Fruit fly (Drosophila melanogaster): Measurements from ENCODE around the gene Cht7.

The Cht7 gene

dm6 chr3L:3077568-3078107 is 29.1 kb downstream of the Cht7 start (continued):
- TF ChIP-seq CG14050 (GFP tag; IDR thresholded peaks at IDR 0.05): no peak
- TF ChIP-seq sim (GFP tag; IDR thresholded peaks at IDR 0.05): 0 out of 2 replicates have a peak, but pooled peaks have one; percentile 21
- TF ChIP-seq CG7963 (GFP tag; IDR thresholded peaks at IDR 0.05; ENCODE audit: partially characterized antibody): no peak
- TF ChIP-seq CG15479 (GFP tag; optimal IDR thresholded peaks at IDR 0.05): no peak
- peak; percentile 5 for TF ChIP-seq CG10654 (GFP tag; optimal IDR thresholded peaks at IDR 0.05)
- TF ChIP-seq maf-S (GFP tag; optimal IDR thresholded peaks at IDR 0.05): no peak
- TF ChIP-seq jigr1 (GFP tag; IDR thresholded peaks at IDR 0.05): no peak
- TF ChIP-seq seq (GFP tag; IDR thresholded peaks at IDR 0.05): peak; percentile 30; the same call in 1 of the 2 replicates
- no peak for TF ChIP-seq jing (GFP tag; optimal IDR thresholded peaks at IDR 0.05)
- TF ChIP-seq CG31441 (GFP tag; IDR thresholded peaks at IDR 0.05): no peak
- TF ChIP-seq zen2 (GFP tag; IDR thresholded peaks at IDR 0.05; ENCODE audit: partially characterized antibody): no peak
- no peak for TF ChIP-seq tx (GFP tag; optimal IDR thresholded peaks at IDR 0.05)
- TF ChIP-seq CG15269 (tag; optimal IDR thresholded peaks at IDR 0.05): peak; percentile 56
- TF ChIP-seq run (tag; optimal IDR thresholded peaks at IDR 0.05): peak; percentile 23
- TF ChIP-seq nau (GFP tag; optimal IDR thresholded peaks at IDR 0.05): peak; percentile 39
- no peak for TF ChIP-seq HLH54F (GFP tag; optimal IDR thresholded peaks at IDR 0.05)
- TF ChIP-seq tin (GFP tag; optimal IDR thresholded peaks at IDR 0.05): no peak
- TF ChIP-seq CG1832 (GFP tag; optimal IDR thresholded peaks at IDR 0.05): no peak
- 0 out of 2 replicates have a peak, but pooled peaks have one; percentile 27 for TF ChIP-seq inv (GFP tag; IDR thresholded peaks at IDR 0.05; ENCODE audit: partially characterized antibody)
- peak; percentile 78 for TF ChIP-seq HmgZ (tag; optimal IDR thresholded peaks at IDR 0.05)
- TF ChIP-seq CG17829 (tag; optimal IDR thresholded peaks at IDR 0.05): no peak
- TF ChIP-seq Bteb2 (GFP tag; optimal IDR thresholded peaks at IDR 0.05): no peak
- no peak for TF ChIP-seq fu2 (GFP tag; optimal IDR thresholded peaks at IDR 0.05)
- TF ChIP-seq Hr51 (GFP tag; optimal IDR thresholded peaks at IDR 0.05): no peak
- peak; percentile 44 for TF ChIP-seq Hey (tag; optimal IDR thresholded peaks at IDR 0.05)
- peak; percentile 57 for TF ChIP-seq CG11247 (GFP tag; IDR thresholded peaks at IDR 0.05)
- no peak for TF ChIP-seq jumu (GFP tag; optimal IDR thresholded peaks at IDR 0.05)
- TF ChIP-seq hkb (optimal IDR thresholded peaks at IDR 0.05): no peak
- peak; percentile 59 for TF ChIP-seq hkb (GFP tag; IDR thresholded peaks at IDR 0.05)
- peak; percentile 59 for TF ChIP-seq CG18599 (GFP tag; optimal IDR thresholded peaks at IDR 0.05)
- TF ChIP-seq CG32767 (GFP tag; IDR thresholded peaks at IDR 0.05): no peak
- TF ChIP-seq eve (GFP tag; optimal IDR thresholded peaks at IDR 0.05): peak in 1 of 2 experiments; percentile 51
- TF ChIP-seq tap (tag; optimal IDR thresholded peaks at IDR 0.05): no peak
- TF ChIP-seq CG18476 (GFP tag; optimal IDR thresholded peaks at IDR 0.05): no peak
- TF ChIP-seq caup (GFP tag; optimal IDR thresholded peaks at IDR 0.05; ENCODE audit: severe bottlenecking): peak; percentile 77
- TF ChIP-seq CG18262 (tag; optimal IDR thresholded peaks at IDR 0.05): no peak
- TF ChIP-seq CG32772 (GFP tag; IDR thresholded peaks at IDR 0.05): peak; percentile 37; the same call in 1 of the 2 replicates
- no peak for TF ChIP-seq sens-2 (GFP tag; IDR thresholded peaks at IDR 0.05)
- peak; percentile 63 for TF ChIP-seq ftz-f1 (GFP tag; optimal IDR thresholded peaks at IDR 0.05)
- no peak for TF ChIP-seq Lhr (GFP tag; optimal IDR thresholded peaks at IDR 0.05)
- TF ChIP-seq al (GFP tag; IDR thresholded peaks at IDR 0.05): peak; percentile 20; the same call in 1 of the 2 replicates
- TF ChIP-seq CG13894 (tag; optimal IDR thresholded peaks at IDR 0.05): peak; percentile 61
- peak; percentile 58; the same call in 1 of the 2 replicates for TF ChIP-seq sob (GFP tag; IDR thresholded peaks at IDR 0.05)
- peak in 1 of 2 experiments; percentile 87 for TF ChIP-seq bsh (GFP tag; optimal IDR thresholded peaks at IDR 0.05)
- TF ChIP-seq Fer1 (GFP tag; optimal IDR thresholded peaks at IDR 0.05): peak; percentile 76
- no peak for TF ChIP-seq trh (GFP tag; optimal IDR thresholded peaks at IDR 0.05)
- TF ChIP-seq Sox102F (GFP tag; optimal IDR thresholded peaks at IDR 0.05): no peak
- TF ChIP-seq CG7786 (GFP tag; optimal IDR thresholded peaks at IDR 0.05): peak; percentile 36
- TF ChIP-seq CHES-1-like (GFP tag; optimal IDR thresholded peaks at IDR 0.05): peak; percentile 63
- no peak for TF ChIP-seq Chrac-16 (GFP tag; optimal IDR thresholded peaks at IDR 0.05)

Data from whole organism, embryonic.